Fruit fly (Drosophila melanogaster): ENCODE measurements around the gene CG15563.
A peak's percentile ranks its signal among the peaks of the same experiment; 100 is the strongest.

Gene CG15563

dm6 chr3R:31218214-31218876 lies 13.8 kb downstream of the CG15563 start:
- TF ChIP-seq Poxn (GFP tag; IDR thresholded peaks at IDR 0.05) (no peak), Xrp1 (GFP tag; IDR thresholded peaks at IDR 0.05) (no peak), CG6254 (GFP tag; optimal IDR thresholded peaks at IDR 0.05) (peak; percentile 50), nerfin-1 (tag; optimal IDR thresholded peaks at IDR 0.05) (peak; percentile 89), Med (GFP tag) (peak; percentile 67), sd (tag; optimal IDR thresholded peaks at IDR 0.05) (peak; percentile 67), CG11723 (GFP tag; optimal IDR thresholded peaks at IDR 0.05) (no peak), dati (GFP tag; IDR thresholded peaks at IDR 0.05) (no peak), CG13624 (GFP tag; optimal IDR thresholded peaks at IDR 0.05) (peak; percentile 18), sim (GFP tag; IDR thresholded peaks at IDR 0.05) (no peak), CkIIα-i1 (GFP tag; IDR thresholded peaks at IDR 0.05) (no peak), Pdp1 (GFP tag; optimal IDR thresholded peaks at IDR 0.05) (peak in 1 of 2 experiments; percentile 100), Tbp (GFP tag; optimal IDR thresholded peaks at IDR 0.05) (no peak), prd (optimal IDR thresholded peaks at IDR 0.05) (no peak), prd (GFP tag; IDR thresholded peaks at IDR 0.05) (no peak), CG4617 (GFP tag; optimal IDR thresholded peaks at IDR 0.05; ENCODE audit: borderline replicate concordance) (peak; percentile 19), CG17186 (GFP tag; optimal IDR thresholded peaks at IDR 0.05) (peak; percentile 22), Dref (GFP tag; IDR thresholded peaks at IDR 0.05) (no peak), Dek (tag; optimal IDR thresholded peaks at IDR 0.05) (peak; percentile 9), ara (GFP tag; IDR thresholded peaks at IDR 0.05) (no peak), dm (GFP tag; optimal IDR thresholded peaks at IDR 0.05) (peak; percentile 62), CG9797 (GFP tag; optimal IDR thresholded peaks at IDR 0.05) (no peak), CG17912 (GFP tag; optimal IDR thresholded peaks at IDR 0.05) (peak; percentile 74), CG17829 (tag; optimal IDR thresholded peaks at IDR 0.05) (no peak), CG7745 (tag; optimal IDR thresholded peaks at IDR 0.05) (no peak), CG10543 (GFP tag; optimal IDR thresholded peaks at IDR 0.05) (peak; percentile 50), sug (tag; optimal IDR thresholded peaks at IDR 0.05) (peak; percentile 55), Dad (GFP tag; optimal IDR thresholded peaks at IDR 0.05) (no peak), Nf-YB (GFP tag; optimal IDR thresholded peaks at IDR 0.05) (no peak), NFAT (GFP tag; IDR thresholded peaks at IDR 0.05) (no peak), Gug (GFP tag; IDR thresholded peaks at IDR 0.05) (no peak), bigmax (GFP tag; optimal IDR thresholded peaks at IDR 0.05) (peak; percentile 100), kah (GFP tag; optimal IDR thresholded peaks at IDR 0.05) (peak; percentile 2), nmo (GFP tag; optimal IDR thresholded peaks at IDR 0.05) (peak; percentile 13), Fer1 (GFP tag; optimal IDR thresholded peaks at IDR 0.05) (peak; percentile 6), CG8290 (GFP tag; optimal IDR thresholded peaks at IDR 0.05) (no peak), CG8290 (tag; optimal IDR thresholded peaks at IDR 0.05) (peak in 1 of 2 experiments; percentile 17), CG6813 (GFP tag; optimal IDR thresholded peaks at IDR 0.05) (no peak), CG8089 (GFP tag; optimal IDR thresholded peaks at IDR 0.05) (no peak), Six4 (GFP tag; optimal IDR thresholded peaks at IDR 0.05) (no peak), CG1603 (tag; optimal IDR thresholded peaks at IDR 0.05) (peak; percentile 11), NC2β (GFP tag; optimal IDR thresholded peaks at IDR 0.05) (no peak), CG10431 (GFP tag; optimal IDR thresholded peaks at IDR 0.05) (peak; percentile 53), CG13296 (GFP tag; optimal IDR thresholded peaks at IDR 0.05) (peak; percentile 4), CG30431 (GFP tag; optimal IDR thresholded peaks at IDR 0.05) (no peak), mld (GFP tag; IDR thresholded peaks at IDR 0.05; ENCODE audit: partially characterized antibody) (no peak), grau (tag; optimal IDR thresholded peaks at IDR 0.05) (peak; percentile 22), CG17385 (GFP tag; optimal IDR thresholded peaks at IDR 0.05) (peak; percentile 47), MESR4 (GFP tag; optimal IDR thresholded peaks at IDR 0.05) (peak; percentile 49), Sin3A (optimal IDR thresholded peaks at IDR 0.05) (no peak), pnt (GFP tag; optimal IDR thresholded peaks at IDR 0.05) (no peak)

Measured in whole organism, embryonic.